Worm (Caenorhabditis elegans): ENCODE measurements around the gene pes-10.

- no peak for TF ChIP-seq nhr-237 (tag; optimal IDR thresholded peaks at IDR 0.05)
- no peak for TF ChIP-seq ztf-11 (tag; optimal IDR thresholded peaks at IDR 0.05)
- TF ChIP-seq pha-4 (tag; optimal IDR thresholded peaks at IDR 0.05), result no peak
- no peak for TF ChIP-seq nhr-25 (tag; optimal IDR thresholded peaks at IDR 0.05)
- no peak for TF ChIP-seq aly-2 (tag; optimal IDR thresholded peaks at IDR 0.05)
- TF ChIP-seq nhr-12 (tag; optimal IDR thresholded peaks at IDR 0.05), result no peak
- TF ChIP-seq lin-39 (tag; optimal IDR thresholded peaks at IDR 0.05), result no peak
These were observed 49.0 kb upstream of the pes-10 start for ce11 chrII:12896666-12897065.
